Fruit fly (Drosophila melanogaster) S2 (cell line): ENCODE measurements around the gene ppk22.

Experiments
- CG8478 ChIP-seq: fragments of >200 bp; optimal IDR thresholded peaks from 2 replicates; lab custom pipeline; 2018
- CTCF ChIP-seq, 2 experiments: fragments of >200 bp; optimal IDR thresholded peaks; 2 replicates each; lab custom pipeline; 2018

DNA sequence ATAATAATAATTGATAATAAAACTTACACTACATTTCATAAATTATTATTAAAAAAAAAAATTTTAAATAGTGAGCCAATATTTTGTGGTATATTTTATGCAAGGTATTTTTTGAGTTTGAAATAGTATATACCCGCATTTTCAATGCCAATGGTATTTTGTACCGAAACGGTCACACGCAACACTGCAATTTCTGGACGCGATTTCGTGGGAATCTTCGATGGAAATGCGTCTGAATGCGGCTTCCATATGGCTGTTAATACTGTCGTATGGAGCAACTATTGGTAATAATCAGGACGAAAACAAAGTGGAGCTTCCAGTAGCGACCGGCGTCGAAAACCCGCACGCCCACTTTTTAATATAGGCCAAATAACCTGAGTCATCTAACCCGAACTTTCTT, 8.2 kb downstream of the ppk22 start, which contains the start of gene Nct:
- TF ChIP-seq CTCF (optimal IDR thresholded peaks at IDR 0.05; lab: Kevin White, UChicago) (no peak), CG8478 (no peak)
